Worm (Caenorhabditis elegans) whole organism, L3 larva: ENCODE measurements around the gene hmp-1.

Experiments used
- R02D3.7 ChIP-seq: fragments of 150-350 bp; optimal IDR thresholded peaks from 2 replicates; lab custom pipeline; 2014; ENCODE audit warnings: missing biosample characterization, missing genetic modification characterization
- ZK546.5 ChIP-seq: sonication (generic microtip); optimal IDR thresholded peaks from 2 replicates; lab custom pipeline; 2017; ENCODE audit warnings: missing biosample characterization, missing genetic modification characterization
- aly-2 ChIP-seq: fragments of 150-350 bp; optimal IDR thresholded peaks from 2 replicates; lab custom pipeline; 2014; ENCODE audit warnings: missing biosample characterization, missing genetic modification characterization
- ama-1 ChIP-seq: fragments of 150-350 bp; optimal IDR thresholded peaks from 2 replicates; lab custom pipeline; 2018
- ceh-16 ChIP-seq: sonication (generic microtip); optimal IDR thresholded peaks from 2 replicates; lab custom pipeline; 2017; ENCODE audit warnings: missing biosample characterization, missing genetic modification characterization
- ceh-28 ChIP-seq: fragments of 150-350 bp; optimal IDR thresholded peaks from 2 replicates; lab custom pipeline; 2014; ENCODE audit warnings: missing biosample characterization, missing genetic modification reagents, missing genetic modification characterization
- ceh-82 ChIP-seq: fragments of 150-350 bp; optimal IDR thresholded peaks from 2 replicates; lab custom pipeline; 2014; ENCODE audit warnings: missing biosample characterization, missing genetic modification characterization
- ceh-9 ChIP-seq: sonication (generic microtip); optimal IDR thresholded peaks from 2 replicates; lab custom pipeline; 2018; ENCODE audit warnings: missing biosample characterization, missing genetic modification characterization
- daf-12 ChIP-seq: fragments of 150-350 bp; optimal IDR thresholded peaks from 2 replicates; lab custom pipeline; 2014; ENCODE audit warnings: missing biosample characterization, missing genetic modification reagents, missing genetic modification characterization
- egl-27 ChIP-seq: sonication (generic microtip); optimal IDR thresholded peaks from 4 replicates; lab custom pipeline; 2017; ENCODE audit warnings: missing biosample characterization, missing genetic modification reagents, missing genetic modification characterization
- egl-5 ChIP-seq: fragments of 150-350 bp; optimal IDR thresholded peaks from 2 replicates; lab custom pipeline; 2017; ENCODE audit warnings: missing biosample characterization, missing genetic modification reagents, missing genetic modification characterization, inconsistent platforms
- elt-1 ChIP-seq: fragments of 150-350 bp; optimal IDR thresholded peaks from 2 replicates; lab custom pipeline; 2014; ENCODE audit warnings: missing biosample characterization, missing genetic modification characterization
- elt-2 ChIP-seq: sonication (generic microtip); optimal IDR thresholded peaks from 2 replicates; lab custom pipeline; 2016; ENCODE audit warnings: missing genetic modification reagents, mild to moderate bottlenecking, missing genetic modification characterization, missing compliant biosample characterization
- elt-3 ChIP-seq, 3 experiments: fragments of 150-350 bp in 1 of 3; sonication (generic microtip) in 2 of 3; optimal IDR thresholded peaks; 2 replicates in 2 of 3; 4 replicates in 1 of 3; lab custom pipeline; 2014 to 2017; ENCODE audit warnings: missing biosample characterization in 3 of 3, missing genetic modification characterization in 3 of 3
- eor-1 ChIP-seq, 2 experiments: fragments of 150-350 bp; optimal IDR thresholded peaks; 2 replicates each; lab custom pipeline; 2014 to 2018; ENCODE audit warnings: missing biosample characterization in 2 of 2, missing genetic modification characterization in 2 of 2
- fkh-10 ChIP-seq: sonication (generic microtip); optimal IDR thresholded peaks from 2 replicates; lab custom pipeline; 2017; ENCODE audit warnings: missing biosample characterization, missing genetic modification reagents, missing genetic modification characterization
- fkh-2 ChIP-seq: fragments of 150-350 bp; optimal IDR thresholded peaks from 2 replicates; lab custom pipeline; 2014; ENCODE audit warnings: missing biosample characterization, missing genetic modification reagents, missing genetic modification characterization
- fos-1 ChIP-seq: fragments of 150-350 bp; optimal IDR thresholded peaks from 2 replicates; lab custom pipeline; 2014; ENCODE audit warnings: missing biosample characterization, missing genetic modification characterization
- hmg-11 ChIP-seq: sonication (generic microtip); optimal IDR thresholded peaks from 2 replicates; lab custom pipeline; 2016; ENCODE audit warnings: missing genetic modification characterization, missing compliant biosample characterization
- jun-1 ChIP-seq: fragments of 150-350 bp; optimal IDR thresholded peaks from 2 replicates; lab custom pipeline; 2014; ENCODE audit warnings: missing biosample characterization, missing genetic modification reagents, missing genetic modification characterization
- lin-15B ChIP-seq: fragments of 150-350 bp; optimal IDR thresholded peaks from 2 replicates; lab custom pipeline; 2014; ENCODE audit warnings: missing biosample characterization, missing genetic modification characterization
- lin-39 ChIP-seq: fragments of 150-350 bp; optimal IDR thresholded peaks from 2 replicates; lab custom pipeline; 2018; ENCODE audit warnings: missing biosample characterization, missing genetic modification reagents, missing genetic modification characterization
- lsy-12 ChIP-seq: sonication (generic microtip); optimal IDR thresholded peaks from 2 replicates; lab custom pipeline; 2016; ENCODE audit warnings: mild to moderate bottlenecking, missing genetic modification characterization, missing compliant biosample characterization
- mdl-1 ChIP-seq: fragments of 150-350 bp; optimal IDR thresholded peaks from 2 replicates; lab custom pipeline; 2014; ENCODE audit warnings: missing biosample characterization, missing genetic modification characterization
- mml-1 ChIP-seq: fragments of 150-350 bp; sonication (generic microtip); optimal IDR thresholded peaks from 3 replicates; lab custom pipeline; 2014; ENCODE audit warnings: missing biosample characterization, missing genetic modification characterization
- nfya-1 ChIP-seq: sonication (generic microtip); optimal IDR thresholded peaks from 2 replicates; lab custom pipeline; 2017; ENCODE audit warnings: missing genetic modification characterization, mild to moderate bottlenecking, missing compliant biosample characterization, antibody characterized with exemption, moderate library complexity; ENCODE audit not compliant: insufficient read depth
- nhr-11 ChIP-seq: fragments of 150-350 bp; optimal IDR thresholded peaks from 2 replicates; lab custom pipeline; 2014; ENCODE audit warnings: missing biosample characterization, missing genetic modification characterization
- nhr-12 ChIP-seq: fragments of 150-350 bp; optimal IDR thresholded peaks from 2 replicates; lab custom pipeline; 2014; ENCODE audit warnings: missing biosample characterization, missing genetic modification characterization
- nhr-23 ChIP-seq: fragments of 150-350 bp; optimal IDR thresholded peaks from 2 replicates; lab custom pipeline; 2014; ENCODE audit warnings: missing biosample characterization, missing genetic modification reagents, missing genetic modification characterization
- nhr-237 ChIP-seq: fragments of 150-350 bp; optimal IDR thresholded peaks from 2 replicates; lab custom pipeline; 2014; ENCODE audit warnings: missing biosample characterization, missing genetic modification characterization
- nhr-25 ChIP-seq: sonication (generic microtip); optimal IDR thresholded peaks from 2 replicates; lab custom pipeline; 2017; ENCODE audit warnings: missing biosample characterization, missing genetic modification characterization
- nhr-28 ChIP-seq: fragments of 150-350 bp; optimal IDR thresholded peaks from 2 replicates; lab custom pipeline; 2014; ENCODE audit warnings: missing biosample characterization, missing genetic modification characterization
- nhr-43 ChIP-seq: sonication (generic microtip); optimal IDR thresholded peaks from 2 replicates; lab custom pipeline; 2016; ENCODE audit warnings: mild to moderate bottlenecking, missing genetic modification characterization, missing compliant biosample characterization; ENCODE audit not compliant: poor library complexity, severe bottlenecking
- nhr-67 ChIP-seq: fragments of 150-350 bp; optimal IDR thresholded peaks from 2 replicates; lab custom pipeline; 2014; ENCODE audit warnings: missing biosample characterization, missing genetic modification characterization
- nhr-76 ChIP-seq: fragments of 150-350 bp; sonication (generic microtip); optimal IDR thresholded peaks from 5 replicates; lab custom pipeline; 2014; ENCODE audit warnings: missing biosample characterization, missing genetic modification characterization
- nhr-77 ChIP-seq: fragments of 150-350 bp; optimal IDR thresholded peaks from 2 replicates; lab custom pipeline; 2014; ENCODE audit warnings: missing biosample characterization, missing genetic modification characterization
- pha-4 ChIP-seq: fragments of 150-350 bp; optimal IDR thresholded peaks from 2 replicates; lab custom pipeline; 2014; ENCODE audit warnings: missing biosample characterization, missing genetic modification reagents, missing genetic modification characterization
- pqm-1 ChIP-seq: fragments of 150-350 bp; optimal IDR thresholded peaks from 2 replicates; lab custom pipeline; 2017; ENCODE audit warnings: missing biosample characterization, missing genetic modification characterization, inconsistent platforms
- sea-2 ChIP-seq: fragments of 150-350 bp; sonication (generic microtip); optimal IDR thresholded peaks from 4 replicates; lab custom pipeline; 2014; ENCODE audit warnings: missing biosample characterization, missing genetic modification reagents, missing genetic modification characterization
- skn-1 ChIP-seq: fragments of 150-350 bp; optimal IDR thresholded peaks from 2 replicates; lab custom pipeline; 2014; ENCODE audit warnings: missing biosample characterization, missing genetic modification characterization
- snpc-4 ChIP-seq: fragments of 150-350 bp; optimal IDR thresholded peaks from 2 replicates; lab custom pipeline; 2014; ENCODE audit warnings: missing biosample characterization, missing genetic modification characterization
- tbx-2 ChIP-seq: sonication (generic microtip); optimal IDR thresholded peaks from 2 replicates; lab custom pipeline; 2016; ENCODE audit warnings: mild to moderate bottlenecking, missing genetic modification characterization, missing compliant biosample characterization
- unc-39 ChIP-seq: sonication (generic microtip); optimal IDR thresholded peaks from 4 replicates; lab custom pipeline; 2017; ENCODE audit warnings: missing biosample characterization, missing genetic modification characterization
- unc-62 ChIP-seq: fragments of 150-350 bp; sonication (generic microtip); optimal IDR thresholded peaks from 4 replicates; lab custom pipeline; 2014; ENCODE audit warnings: missing biosample characterization, missing genetic modification reagents, missing genetic modification characterization
- zag-1 ChIP-seq: fragments of 150-350 bp; optimal IDR thresholded peaks from 2 replicates; lab custom pipeline; 2014; ENCODE audit warnings: missing biosample characterization, missing genetic modification characterization
- ztf-11 ChIP-seq: fragments of 150-350 bp; optimal IDR thresholded peaks from 2 replicates; lab custom pipeline; 2014; ENCODE audit warnings: missing biosample characterization, missing genetic modification characterization
- ztf-4 ChIP-seq: fragments of 150-350 bp; optimal IDR thresholded peaks from 2 replicates; lab custom pipeline; 2014; ENCODE audit warnings: missing biosample characterization, missing genetic modification characterization

hmp-1 gene

DNA sequence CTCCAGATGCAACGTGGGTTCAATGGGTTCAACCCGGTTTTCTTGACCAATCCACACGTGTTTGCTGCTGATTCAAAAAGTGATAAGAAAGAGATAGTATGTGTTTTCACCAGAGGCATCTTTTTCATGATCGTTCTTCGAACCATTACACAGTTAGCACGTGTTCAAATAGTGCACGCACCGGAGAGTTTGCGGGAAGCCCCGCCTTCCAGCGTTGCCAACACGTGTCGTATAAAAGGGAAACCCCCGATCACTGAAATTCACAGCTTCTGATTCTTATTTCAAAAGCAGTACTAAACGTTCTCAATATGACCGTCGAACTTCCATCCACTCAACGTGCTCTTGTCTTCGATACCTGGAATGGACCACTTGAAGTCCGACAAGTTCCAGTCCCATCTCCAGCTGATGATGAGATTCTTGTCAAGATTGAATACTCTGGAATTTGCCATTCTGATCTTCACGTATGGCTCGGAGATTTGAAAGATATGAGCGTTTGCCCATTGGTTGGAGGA, 42.4 kb downstream of the hmp-1 start, which contains the start of gene adh-1:
TSS of gene adh-1 (plus strand) at position 261 of the 512 bp plus-strand sequence.
- TF ChIP-seq egl-27 (tag; lab: Kevin White, UChicago) (no peak), mml-1 (tag; lab: Kevin White, UChicago) (peak; percentile 26), snpc-4 (tag; lab: Kevin White, UChicago) (no peak), elt-3 (tag; optimal IDR thresholded peaks at IDR 0.05; lab: Kevin White, UChicago) (peak in 1 of 3 experiments; percentile 25), ceh-28 (peak; percentile 44), zag-1 (no peak), elt-2 (peak; percentile 47), mdl-1 (tag; lab: Kevin White, UChicago) (peak; percentile 94), fkh-2 (tag; lab: Kevin White, UChicago) (no peak), hmg-11 (no peak), R02D3.7 (tag; lab: Kevin White, UChicago) (no peak), ama-1 (peak; percentile 96), pqm-1 (tag; lab: Kevin White, UChicago) (peak; percentile 98), daf-12 (tag; lab: Kevin White, UChicago) (no peak), pha-4 (peak; percentile 70), elt-1 (no peak), eor-1 (tag; optimal IDR thresholded peaks at IDR 0.05; lab: Kevin White, UChicago) (no peak), unc-62 (GFP tag; lab: Kevin White, UChicago) (no peak), nhr-76 (tag; lab: Kevin White, UChicago) (peak; percentile 22), aly-2 (tag; lab: Kevin White, UChicago) (no peak), fos-1 (tag; lab: Kevin White, UChicago) (no peak), sea-2 (no peak), tbx-2 (tag; lab: Kevin White, UChicago) (peak; percentile 33), unc-39 (tag; lab: Kevin White, UChicago) (no peak), nhr-237 (tag; lab: Kevin White, UChicago) (no peak), ceh-82 (tag; lab: Kevin White, UChicago) (no peak), lsy-12 (tag; lab: Kevin White, UChicago) (no peak), ceh-16 (tag; lab: Kevin White, UChicago) (no peak), lin-39 (tag; lab: Kevin White, UChicago) (no peak), nhr-25 (tag; lab: Kevin White, UChicago) (peak; percentile 10), nhr-43 (tag; lab: Kevin White, UChicago) (peak; percentile 95), skn-1 (tag; lab: Kevin White, UChicago) (no peak), ZK546.5 (no peak), nhr-11 (tag; lab: Kevin White, UChicago) (no peak), nhr-28 (tag; lab: Kevin White, UChicago) (no peak), nfya-1 (tag; lab: Kevin White, UChicago) (peak; percentile 59), fkh-10 (GFP tag; lab: Kevin White, UChicago) (no peak), ceh-9 (tag; lab: Kevin White, UChicago) (no peak), nhr-12 (tag; lab: Kevin White, UChicago) (no peak), nhr-67 (tag; lab: Kevin White, UChicago) (no peak), jun-1 (tag; lab: Kevin White, UChicago) (peak; percentile 96), ztf-4 (tag; lab: Kevin White, UChicago) (peak; percentile 20), lin-15B (no peak), nhr-23 (tag; lab: Kevin White, UChicago) (peak; percentile 76), nhr-77 (tag; lab: Kevin White, UChicago) (no peak), ztf-11 (tag; lab: Kevin White, UChicago) (no peak), egl-5 (no peak)
